Worm (Caenorhabditis elegans) whole organism, young adult: ENCODE data around the gene srh-133.

Experiments
- C17E4.6 ChIP-seq: fragments of 200-800 bp; sonication (Bioruptor generic); IDR thresholded peaks from 2 replicates; pipeline ENCODE4 v1.3.6; 2022; ENCODE audit warnings: missing genetic modification reagents, missing genetic modification characterization, missing compliant biosample characterization
- F23B12.7 ChIP-seq: sonication (generic microtip); optimal IDR thresholded peaks from 2 replicates; lab custom pipeline; 2017; ENCODE audit warnings: missing genetic modification characterization, mild to moderate bottlenecking, missing compliant biosample characterization, antibody characterized with exemption, moderate library complexity; ENCODE audit not compliant: insufficient read depth
- aptf-3 ChIP-seq: fragments of 200-800 bp; sonication (Bioruptor generic); IDR thresholded peaks from 2 replicates; pipeline ENCODE4 v1.3.6; 2022; ENCODE audit warnings: missing genetic modification characterization, missing compliant biosample characterization
- ceh-40 ChIP-seq: fragments of 200-800 bp; sonication (Bioruptor generic); IDR thresholded peaks from 2 replicates; pipeline ENCODE4 v1.3.6; 2022; ENCODE audit warnings: missing genetic modification characterization, missing compliant biosample characterization
- fkh-3 ChIP-seq: sonication (generic microtip); optimal IDR thresholded peaks from 2 replicates; lab custom pipeline; 2016; ENCODE audit warnings: mild to moderate bottlenecking, missing genetic modification characterization, missing compliant biosample characterization
- lin-35 ChIP-seq, 3 experiments: fragments of 150-350 bp in 2 of 3; sonication (generic microtip) in 1 of 3; optimal IDR thresholded peaks; 2 replicates each; lab custom pipeline; 2014 to 2018; ENCODE audit warnings: missing biosample characterization in 3 of 3, missing genetic modification characterization in 3 of 3, missing genetic modification reagents in 3 of 3
- lir-1 ChIP-seq: fragments of 200-800 bp; sonication (Bioruptor generic); conservative IDR thresholded peaks from 2 replicates; pipeline ENCODE4 v1.3.6; 2022; ENCODE audit warnings: missing genetic modification reagents, missing genetic modification characterization, missing compliant biosample characterization
- nfya-2 ChIP-seq: fragments of 200-800 bp; sonication (Bioruptor generic); IDR thresholded peaks from 2 replicates; pipeline ENCODE4 v1.3.6; 2022; ENCODE audit warnings: missing genetic modification reagents, missing genetic modification characterization, missing compliant biosample characterization
- nhr-80 ChIP-seq: sonication (generic microtip); optimal IDR thresholded peaks from 2 replicates; lab custom pipeline; 2016; ENCODE audit warnings: missing genetic modification characterization, missing compliant biosample characterization
- tlf-1 ChIP-seq: fragments of 200-800 bp; sonication (Bioruptor generic); optimal IDR thresholded peaks from 2 replicates; lab custom pipeline; 2018; ENCODE audit warnings: mild to moderate bottlenecking, missing genetic modification characterization, missing compliant biosample characterization
- unc-62 ChIP-seq: fragments of 150-350 bp; optimal IDR thresholded peaks from 2 replicates; lab custom pipeline; 2014; ENCODE audit warnings: missing biosample characterization, missing genetic modification reagents, missing genetic modification characterization
- zim-3 ChIP-seq: sonication (generic microtip); optimal IDR thresholded peaks from 2 replicates; lab custom pipeline; 2017; ENCODE audit warnings: mild to moderate bottlenecking, missing genetic modification characterization, moderate library complexity, missing compliant biosample characterization
- ztf-28 ChIP-seq: fragments of 200-800 bp; sonication (Bioruptor generic); IDR thresholded peaks from 2 replicates; pipeline ENCODE4 v1.3.6; 2022; ENCODE audit warnings: missing genetic modification reagents, missing genetic modification characterization, missing compliant biosample characterization

DNA sequence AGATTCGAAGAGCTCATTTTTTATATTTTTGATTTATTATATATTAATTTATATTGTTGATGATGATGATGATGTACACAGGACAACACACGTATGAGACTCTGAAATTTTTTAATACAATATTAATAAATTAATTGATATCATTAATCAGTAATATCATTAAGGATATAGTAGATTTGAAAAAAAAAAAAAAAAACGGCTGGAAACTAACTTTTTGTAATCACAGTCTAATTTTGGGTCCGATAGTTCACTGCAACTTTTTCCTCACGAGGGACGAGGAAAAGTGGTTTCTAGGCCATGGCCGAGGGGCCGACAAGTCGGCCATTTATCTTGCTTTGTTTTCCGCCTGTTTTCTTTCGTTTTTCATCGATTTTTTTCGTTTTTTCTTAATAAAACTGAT, 47.3 kb downstream of the srh-133 start, which contains the start of gene gck-3:
- TF ChIP-seq aptf-3 (GFP tag; lab: Robert Waterston, UW) (no peak), lin-35 (GFP tag; optimal IDR thresholded peaks at IDR 0.05; lab: Kevin White, UChicago) (no peak), tlf-1 (GFP tag; lab: Kevin White, UChicago) (no peak), ceh-40 (no peak), unc-62 (GFP tag; lab: Kevin White, UChicago) (no peak), ztf-28 (no peak), nfya-2 (GFP tag; lab: Robert Waterston, UW) (no peak), fkh-3 (no peak), C17E4.6 (no peak), F23B12.7 (no peak), lir-1 (GFP tag; lab: Robert Waterston, UW) (no peak), zim-3 (no peak), nhr-80 (tag; lab: Kevin White, UChicago) (no peak)
